Fruit fly (Drosophila melanogaster) whole organism, embryonic: ENCODE data around the gene Gen.

Experiments used
- ATbp ChIP-seq: fragments of 200-800 bp; sonication (Bioruptor generic); optimal IDR thresholded peaks from 2 replicates; lab custom pipeline; 2017; ENCODE audit warnings: missing biosample characterization, mild to moderate bottlenecking, missing genetic modification characterization, missing genetic modification reagents
- Asciz ChIP-seq: fragments of 200-800 bp; sonication (Bioruptor generic); optimal IDR thresholded peaks from 2 replicates; lab custom pipeline; 2017; ENCODE audit warnings: missing biosample characterization, mild to moderate bottlenecking, missing genetic modification characterization, missing genetic modification reagents
- CG10321 ChIP-seq: fragments of 200-800 bp; sonication (Bioruptor generic); IDR thresholded peaks from 2 replicates; pipeline ENCODE4 v1.3.6; 2022; ENCODE audit warnings: missing biosample characterization, missing genetic modification characterization
- CG10543 ChIP-seq: fragments of 200-800 bp; sonication (Bioruptor generic); optimal IDR thresholded peaks from 3 replicates; lab custom pipeline; 2017; ENCODE audit warnings: missing biosample characterization, mild to moderate bottlenecking, missing genetic modification characterization, moderate library complexity
- CG11247 ChIP-seq: fragments of 200-800 bp; sonication (Bioruptor generic); IDR thresholded peaks from 2 replicates; pipeline ENCODE4 v1.3.6; 2022; ENCODE audit warnings: missing biosample characterization, missing genetic modification characterization
- CG11398 ChIP-seq: fragments of 200-800 bp; sonication (Bioruptor generic); optimal IDR thresholded peaks from 2 replicates; lab custom pipeline; 2016; ENCODE audit warnings: missing biosample characterization, missing genetic modification characterization
- CG15073 ChIP-seq: fragments of 200-800 bp; sonication (Bioruptor generic); optimal IDR thresholded peaks from 2 replicates; lab custom pipeline; 2016; ENCODE audit warnings: missing biosample characterization, missing genetic modification characterization
- CG15514 ChIP-seq: fragments of 200-800 bp; sonication (Bioruptor generic); optimal IDR thresholded peaks from 3 replicates; lab custom pipeline; 2017; ENCODE audit warnings: missing biosample characterization, missing genetic modification characterization, mild to moderate bottlenecking, moderate library complexity, missing genetic modification reagents
- CG15601 ChIP-seq: fragments of 200-800 bp; sonication (Bioruptor generic); optimal IDR thresholded peaks from 3 replicates; lab custom pipeline; 2019; ENCODE audit warnings: missing biosample characterization, mild to moderate bottlenecking, missing genetic modification characterization, moderate library complexity
- CG3065 ChIP-seq: fragments of 200-800 bp; sonication (Bioruptor generic); optimal IDR thresholded peaks from 2 replicates; lab custom pipeline; 2016; ENCODE audit warnings: missing biosample characterization, missing genetic modification characterization
- CG3281 ChIP-seq: fragments of 200-800 bp; sonication (Bioruptor generic); optimal IDR thresholded peaks from 3 replicates; lab custom pipeline; 2017; ENCODE audit warnings: missing biosample characterization, mild to moderate bottlenecking, missing genetic modification characterization
- CG3407 ChIP-seq: fragments of 200-800 bp; sonication (Bioruptor generic); optimal IDR thresholded peaks from 2 replicates; lab custom pipeline; 2018; ENCODE audit warnings: missing biosample characterization, mild to moderate bottlenecking, missing genetic modification characterization
- CG34376 ChIP-seq: fragments of 200-800 bp; sonication (Bioruptor generic); optimal IDR thresholded peaks from 2 replicates; lab custom pipeline; 2018; ENCODE audit warnings: missing biosample characterization, mild to moderate bottlenecking, missing genetic modification characterization
- CG6254 ChIP-seq: fragments of 200-800 bp; sonication (Bioruptor generic); optimal IDR thresholded peaks from 3 replicates; lab custom pipeline; 2017; ENCODE audit warnings: mild to moderate bottlenecking, missing biosample characterization, missing genetic modification reagents, missing genetic modification characterization
- CG6689 ChIP-seq: fragments of 200-800 bp; sonication (Bioruptor generic); IDR thresholded peaks from 2 replicates; pipeline ENCODE4 v1.3.6; 2022; ENCODE audit warnings: missing biosample characterization, missing genetic modification characterization
- CG8089 ChIP-seq: fragments of 200-800 bp; sonication (Bioruptor generic); optimal IDR thresholded peaks from 3 replicates; lab custom pipeline; 2016; ENCODE audit warnings: missing biosample characterization, missing genetic modification characterization
- CG8478 ChIP-seq: fragments of >200 bp; optimal IDR thresholded peaks from 2 replicates; lab custom pipeline; 2018
- CG8944 ChIP-seq: fragments of 200-800 bp; sonication (Bioruptor generic); optimal IDR thresholded peaks from 3 replicates; lab custom pipeline; 2016; ENCODE audit warnings: missing biosample characterization, missing genetic modification characterization
- CG9876 ChIP-seq: fragments of 200-800 bp; sonication (Bioruptor generic); optimal IDR thresholded peaks from 2 replicates; lab custom pipeline; 2016; ENCODE audit warnings: missing biosample characterization, missing genetic modification characterization
- Dad ChIP-seq: fragments of 200-800 bp; sonication (Bioruptor generic); optimal IDR thresholded peaks from 3 replicates; lab custom pipeline; 2016; ENCODE audit warnings: missing biosample characterization, missing genetic modification characterization
- E2f1 ChIP-seq: fragments of 200-800 bp; sonication (Bioruptor generic); IDR thresholded peaks from 2 replicates; pipeline ENCODE4 v1.3.6; 2022; ENCODE audit warnings: missing biosample characterization, missing genetic modification characterization
- Fer3 ChIP-seq: fragments of 200-800 bp; sonication (Bioruptor generic); optimal IDR thresholded peaks from 2 replicates; lab custom pipeline; 2018; ENCODE audit warnings: missing biosample characterization, mild to moderate bottlenecking, missing genetic modification characterization, moderate library complexity
- Gsc ChIP-seq: fragments of 200-800 bp; sonication (Bioruptor generic); IDR thresholded peaks from 2 replicates; pipeline ENCODE4 v1.3.6; 2022; ENCODE audit warnings: missing biosample characterization, missing genetic modification characterization
- Hey ChIP-seq: fragments of 200-800 bp; sonication (Bioruptor generic); optimal IDR thresholded peaks from 3 replicates; lab custom pipeline; 2018; ENCODE audit warnings: missing biosample characterization, mild to moderate bottlenecking, missing genetic modification characterization
- Hmx ChIP-seq: fragments of 200-800 bp; sonication (Bioruptor generic); optimal IDR thresholded peaks from 2 replicates; lab custom pipeline; 2016; ENCODE audit warnings: missing biosample characterization, missing genetic modification characterization
- Neu2 ChIP-seq: fragments of 200-800 bp; sonication (Bioruptor generic); optimal IDR thresholded peaks from 3 replicates; lab custom pipeline; 2016; ENCODE audit warnings: missing biosample characterization, missing genetic modification characterization, borderline replicate concordance
- Rx ChIP-seq: fragments of 200-800 bp; sonication (Bioruptor generic); IDR thresholded peaks from 2 replicates; pipeline ENCODE4 v1.3.6; 2022; ENCODE audit warnings: missing biosample characterization, missing genetic modification characterization
- Six4 ChIP-seq: fragments of 200-800 bp; sonication (Bioruptor generic); optimal IDR thresholded peaks from 2 replicates; lab custom pipeline; 2016; ENCODE audit warnings: missing biosample characterization, missing genetic modification characterization
- TFAM ChIP-seq: fragments of 200-800 bp; sonication (Bioruptor generic); optimal IDR thresholded peaks from 2 replicates; lab custom pipeline; 2017; ENCODE audit warnings: missing biosample characterization, missing genetic modification characterization, inconsistent platforms
- Tbp ChIP-seq: fragments of >200 bp; optimal IDR thresholded peaks from 2 replicates; lab custom pipeline; 2018; ENCODE audit warnings: missing biosample characterization, missing genetic modification characterization
- Trl ChIP-seq, 3 experiments: fragments of >200 bp in 2 of 3; fragments of 200-800 bp in 1 of 3; sonication (Bioruptor generic) in 1 of 3; optimal IDR thresholded peaks; 2 replicates in 1 of 3; 3 replicates in 2 of 3; lab custom pipeline; 2016 to 2017; ENCODE audit warnings: missing biosample characterization in 1 of 3, missing genetic modification characterization in 1 of 3
- Usf ChIP-seq: fragments of 200-800 bp; sonication (Bioruptor generic); optimal IDR thresholded peaks from 2 replicates; lab custom pipeline; 2017; ENCODE audit warnings: missing genotype, missing biosample characterization, missing genetic modification characterization
- Xbp1 ChIP-seq: fragments of 200-800 bp; sonication (Bioruptor generic); optimal IDR thresholded peaks from 3 replicates; lab custom pipeline; 2016; ENCODE audit warnings: missing biosample characterization, mild to moderate bottlenecking, missing genetic modification characterization
- cato ChIP-seq: fragments of 200-800 bp; sonication (Bioruptor generic); optimal IDR thresholded peaks from 2 replicates; lab custom pipeline; 2016; ENCODE audit warnings: missing biosample characterization, missing genetic modification characterization, borderline replicate concordance
- corto ChIP-seq: fragments of 200-800 bp; sonication (Bioruptor generic); optimal IDR thresholded peaks from 2 replicates; lab custom pipeline; 2016; ENCODE audit warnings: missing biosample characterization, mild to moderate bottlenecking, missing genetic modification characterization, moderate library complexity
- ftz-f1 ChIP-seq: fragments of 200-800 bp; sonication (Bioruptor generic); optimal IDR thresholded peaks from 2 replicates; lab custom pipeline; 2016; ENCODE audit warnings: missing biosample characterization, missing genetic modification characterization
- gce ChIP-seq: fragments of 200-800 bp; sonication (Bioruptor generic); IDR thresholded peaks from 3 replicates; pipeline ENCODE4 v1.3.6; 2022; ENCODE audit warnings: missing biosample characterization, missing genetic modification characterization
- jigr1 ChIP-seq: fragments of 200-800 bp; sonication (Bioruptor generic); IDR thresholded peaks from 3 replicates; pipeline ENCODE4 v1.3.6; 2022; ENCODE audit warnings: missing biosample characterization, missing genetic modification characterization
- jumu ChIP-seq: fragments of 200-800 bp; sonication (Bioruptor generic); optimal IDR thresholded peaks from 3 replicates; lab custom pipeline; 2016; ENCODE audit warnings: missing biosample characterization, missing genetic modification characterization
- org-1 ChIP-seq: fragments of 200-800 bp; sonication (Bioruptor generic); optimal IDR thresholded peaks from 2 replicates; lab custom pipeline; 2017; ENCODE audit warnings: missing biosample characterization, missing genetic modification characterization
- peb ChIP-seq: fragments of 200-800 bp; sonication (Bioruptor generic); IDR thresholded peaks from 2 replicates; pipeline ENCODE4 v1.3.6; 2022; ENCODE audit warnings: missing biosample characterization, missing genetic modification characterization
- pho ChIP-seq: fragments of 200-800 bp; sonication (Bioruptor generic); optimal IDR thresholded peaks from 2 replicates; lab custom pipeline; 2016; ENCODE audit warnings: missing biosample characterization, missing genetic modification characterization
- pzg ChIP-seq: fragments of 200-800 bp; sonication (Bioruptor generic); optimal IDR thresholded peaks from 3 replicates; lab custom pipeline; 2018; ENCODE audit warnings: missing biosample characterization, mild to moderate bottlenecking, missing genetic modification characterization, moderate library complexity
- repo ChIP-seq: fragments of 200-800 bp; sonication (Bioruptor generic); optimal IDR thresholded peaks from 2 replicates; lab custom pipeline; 2016; ENCODE audit warnings: missing biosample characterization, missing genetic modification characterization
- sens ChIP-seq: fragments of 200-800 bp; sonication (Bioruptor generic); peaks from one replicate; lab custom pipeline; 2016; ENCODE audit warnings: missing biosample characterization, missing genetic modification characterization
- so ChIP-seq: fragments of 200-800 bp; sonication (Bioruptor generic); IDR thresholded peaks from 3 replicates; pipeline ENCODE4 v1.3.6; 2022; ENCODE audit warnings: missing biosample characterization, missing genetic modification characterization
- sqz ChIP-seq: fragments of 200-800 bp; sonication (Bioruptor generic); optimal IDR thresholded peaks from 3 replicates; lab custom pipeline; 2018; ENCODE audit warnings: missing biosample characterization, mild to moderate bottlenecking, missing genetic modification characterization
- tna ChIP-seq: fragments of 200-800 bp; sonication (Bioruptor generic); IDR thresholded peaks from 2 replicates; pipeline ENCODE4 v1.3.6; 2022; ENCODE audit warnings: missing biosample characterization, missing genetic modification characterization; ENCODE audit not compliant: partially characterized antibody
- trh ChIP-seq: fragments of 200-800 bp; sonication (Bioruptor generic); optimal IDR thresholded peaks from 2 replicates; lab custom pipeline; 2016; ENCODE audit warnings: missing biosample characterization, missing genetic modification characterization
- tx ChIP-seq: fragments of 200-800 bp; sonication (Bioruptor generic); optimal IDR thresholded peaks from 2 replicates; lab custom pipeline; 2016; ENCODE audit warnings: missing biosample characterization, missing genetic modification characterization
- usp ChIP-seq: fragments of >200 bp; optimal IDR thresholded peaks from 2 replicates; lab custom pipeline; 2017; ENCODE audit warnings: missing biosample characterization, missing genetic modification characterization
- wdn ChIP-seq: fragments of 200-800 bp; sonication (Bioruptor generic); IDR thresholded peaks from 2 replicates; pipeline ENCODE4 v1.3.6; 2022; ENCODE audit warnings: missing biosample characterization, missing genetic modification characterization
- zfh2 ChIP-seq: fragments of 200-800 bp; sonication (Bioruptor generic); optimal IDR thresholded peaks from 2 replicates; lab custom pipeline; 2016; ENCODE audit warnings: missing biosample characterization, missing genetic modification characterization

Gene Gen

dm6 chr3L:5188402-5188801 is 36.2 kb upstream of the Gen start (continued):
- no peak for TF ChIP-seq CG6689 (GFP tag; lab: Robert Waterston, UW)
- peak; percentile 8 for TF ChIP-seq Xbp1 (GFP tag; lab: Kevin White, UChicago)
- no peak for TF ChIP-seq wdn (GFP tag; lab: Robert Waterston, UW)
- no peak for TF ChIP-seq CG15514 (GFP tag; lab: Kevin White, UChicago)
- TF ChIP-seq tx (GFP tag; lab: Kevin White, UChicago) = no peak
- no peak for TF ChIP-seq Neu2 (GFP tag; lab: Kevin White, UChicago)
- no peak for TF ChIP-seq CG11247 (GFP tag; lab: Robert Waterston, UW)
- no peak for TF ChIP-seq CG10321 (GFP tag; lab: Robert Waterston, UW)
- TF ChIP-seq pzg (GFP tag; lab: Kevin White, UChicago) = no peak
- no peak for TF ChIP-seq CG9876
- no peak for TF ChIP-seq Asciz (GFP tag; lab: Kevin White, UChicago)
- TF ChIP-seq tna = no peak
- no peak for TF ChIP-seq CG6254 (GFP tag; lab: Kevin White, UChicago)
- TF ChIP-seq Six4 (GFP tag; lab: Kevin White, UChicago) = no peak
- no peak for TF ChIP-seq cato
- TF ChIP-seq CG10543 (GFP tag; lab: Kevin White, UChicago) = no peak
- TF ChIP-seq so = 0 out of 3 replicates have a peak, but pooled peaks have one; percentile 23
- no peak for TF ChIP-seq zfh2 (GFP tag; lab: Kevin White, UChicago)
- no peak for TF ChIP-seq pho (GFP tag; lab: Kevin White, UChicago)
- TF ChIP-seq CG8944 = no peak
- TF ChIP-seq usp (GFP tag; lab: Kevin White, UChicago) = no peak
- no peak for TF ChIP-seq Hmx (GFP tag; lab: Kevin White, UChicago)
- TF ChIP-seq repo = no peak
- TF ChIP-seq CG11398 (GFP tag; lab: Kevin White, UChicago) = no peak
- no peak for TF ChIP-seq jumu (GFP tag; lab: Kevin White, UChicago)
- no peak for TF ChIP-seq CG15601 (tag; lab: Kevin White, UChicago)
- no peak for TF ChIP-seq org-1
- no peak for TF ChIP-seq Tbp
- TF ChIP-seq sens (GFP tag; lab: Kevin White, UChicago) = peak; percentile 68
- TF ChIP-seq Gsc (GFP tag; lab: Robert Waterston, UW) = no peak
- no peak for TF ChIP-seq CG8089 (GFP tag; lab: Kevin White, UChicago)
- no peak for TF ChIP-seq E2f1 (GFP tag; lab: Robert Waterston, UW)
- TF ChIP-seq CG34376 (GFP tag; lab: Kevin White, UChicago) = no peak
- no peak for TF ChIP-seq trh
- no peak for TF ChIP-seq CG8478 (lab: Kevin White, UChicago)
- no peak for TF ChIP-seq peb
- TF ChIP-seq TFAM = no peak
- TF ChIP-seq CG3407 (GFP tag; lab: Kevin White, UChicago) = no peak
- peak; percentile 10 for TF ChIP-seq CG3281
- TF ChIP-seq ATbp = no peak
- no peak for TF ChIP-seq ftz-f1 (GFP tag; lab: Kevin White, UChicago)
- TF ChIP-seq corto (GFP tag; lab: Kevin White, UChicago) = no peak
- TF ChIP-seq jigr1 (GFP tag; lab: Robert Waterston, UW) = no peak
- no peak for TF ChIP-seq Fer3 (tag; lab: Kevin White, UChicago)
- no peak for TF ChIP-seq Rx (GFP tag; lab: Robert Waterston, UW)
- no peak for TF ChIP-seq gce
- no peak for TF ChIP-seq Hey (tag; lab: Kevin White, UChicago)
- TF ChIP-seq Usf (GFP tag; lab: Kevin White, UChicago) = no peak
- TF ChIP-seq Dad (GFP tag; lab: Kevin White, UChicago) = no peak
- TF ChIP-seq sqz (GFP tag; lab: Kevin White, UChicago) = no peak
- no peak for TF ChIP-seq Trl (optimal IDR thresholded peaks at IDR 0.05; lab: Kevin White, UChicago)
- no peak for TF ChIP-seq Trl (GFP tag; optimal IDR thresholded peaks at IDR 0.05; lab: Kevin White, UChicago)
- no peak for TF ChIP-seq CG3065 (GFP tag; lab: Kevin White, UChicago)
- no peak for TF ChIP-seq CG15073 (GFP tag; lab: Kevin White, UChicago)
